Worm (Caenorhabditis elegans) whole organism, L4/young adult: Measurements from ENCODE around the gene M05D6.3.

Experiments used
- W03F9.2 ChIP-seq: fragments of 150-350 bp; optimal IDR thresholded peaks from 2 replicates; lab custom pipeline; 2014; ENCODE audit warnings: missing biosample characterization, missing genetic modification characterization
- dao-5 ChIP-seq: sonication (generic microtip); optimal IDR thresholded peaks from 2 replicates; lab custom pipeline; 2016; ENCODE audit warnings: missing genotype, missing genetic modification characterization, moderate library complexity, missing compliant biosample characterization

DNA sequence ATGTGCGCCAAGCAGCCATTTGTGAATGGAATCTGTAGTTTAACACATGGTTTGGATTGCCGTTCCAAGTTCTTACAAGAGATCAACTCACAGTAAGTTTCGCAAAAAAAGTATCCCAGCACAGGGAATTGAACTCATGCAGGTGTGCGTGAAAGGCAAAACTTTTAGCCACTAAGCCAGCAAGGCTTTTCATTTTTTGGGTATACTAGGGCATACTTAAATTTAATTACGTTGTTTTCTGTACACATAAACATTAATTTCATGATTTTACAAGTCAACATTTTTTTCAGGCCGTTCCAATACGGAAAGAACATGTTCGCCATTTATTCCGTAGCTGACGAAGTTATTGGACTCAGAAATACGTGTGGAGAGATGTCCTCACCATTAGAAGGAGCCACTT is 34.1 kb upstream of the M05D6.3 start:
- TF ChIP-seq dao-5 (tag; lab: Kevin White, UChicago) (peak; percentile 86), W03F9.2 (tag; lab: Kevin White, UChicago) (no peak)
